Worm (Caenorhabditis elegans): ENCODE measurements around the gene nlp-5.

DNA sequence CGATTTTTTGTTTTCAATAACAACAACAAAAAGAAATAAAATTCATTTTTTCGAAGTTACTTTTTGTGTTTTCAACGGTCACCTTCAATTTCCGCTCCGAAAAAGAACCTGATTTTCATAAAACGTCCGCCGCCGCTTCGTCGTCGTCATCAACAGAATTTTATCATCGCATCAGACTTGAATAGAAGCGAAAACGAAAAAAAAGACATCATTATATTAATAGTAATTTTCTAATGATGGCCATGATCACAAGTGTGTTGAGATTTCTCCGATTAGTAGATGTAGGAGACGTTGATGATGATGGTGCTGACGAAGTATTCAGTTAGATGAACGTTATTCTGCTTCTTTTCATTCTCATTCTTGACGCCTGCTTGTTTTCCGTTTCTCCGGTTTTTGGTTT, 14.3 kb upstream of the nlp-5 start:
- TF ChIP-seq tra-4 (tag; optimal IDR thresholded peaks at IDR 0.05) (no peak), ama-1 (optimal IDR thresholded peaks at IDR 0.05) (no peak), hnd-1 (tag; optimal IDR thresholded peaks at IDR 0.05) (no peak), ceh-36 (tag; optimal IDR thresholded peaks at IDR 0.05) (no peak), hmg-4 (GFP tag; optimal IDR thresholded peaks at IDR 0.05) (no peak), flt-1 (GFP tag; IDR thresholded peaks at IDR 0.05) (no peak), scrt-1 (GFP tag; IDR thresholded peaks at IDR 0.05) (no peak), hmbx-1 (tag; optimal IDR thresholded peaks at IDR 0.05) (no peak), sea-1 (GFP tag; conservative IDR thresholded peaks at IDR 0.05) (no peak), tbx-37 (GFP tag; conservative IDR thresholded peaks at IDR 0.05) (no peak), ceh-13 (GFP tag; optimal IDR thresholded peaks at IDR 0.05) (no peak)

Data from whole organism, early embryonic.